Fruit fly (Drosophila melanogaster) whole organism, embryonic: ENCODE measurements around the gene vsg.

Experiments used
- Aef1 ChIP-seq: fragments of 200-800 bp; sonication (Bioruptor generic); IDR thresholded peaks from 3 replicates; pipeline ENCODE4 v1.3.6; 2022; ENCODE audit warnings: missing biosample characterization, missing genetic modification characterization
- BtbVII ChIP-seq: fragments of 200-800 bp; sonication (Bioruptor generic); optimal IDR thresholded peaks from 3 replicates; lab custom pipeline; 2017; ENCODE audit warnings: missing biosample characterization, mild to moderate bottlenecking, missing genetic modification characterization
- CG1024 ChIP-seq: fragments of 200-800 bp; sonication (Bioruptor generic); IDR thresholded peaks from 2 replicates; pipeline ENCODE4 v1.3.6; 2022; ENCODE audit warnings: missing biosample characterization, missing genetic modification characterization
- CG14710 ChIP-seq: fragments of 200-800 bp; sonication (Bioruptor generic); optimal IDR thresholded peaks from 3 replicates; lab custom pipeline; 2019; ENCODE audit warnings: missing biosample characterization, mild to moderate bottlenecking, missing genetic modification characterization, moderate library complexity
- CG15269 ChIP-seq: fragments of 200-800 bp; sonication (Bioruptor generic); optimal IDR thresholded peaks from 2 replicates; lab custom pipeline; 2018; ENCODE audit warnings: missing biosample characterization, mild to moderate bottlenecking, missing genetic modification characterization, moderate library complexity
- CG18619 ChIP-seq: fragments of 200-800 bp; sonication (Bioruptor generic); optimal IDR thresholded peaks from 3 replicates; lab custom pipeline; 2017; ENCODE audit warnings: missing biosample characterization, mild to moderate bottlenecking, missing genetic modification characterization
- CG3407 ChIP-seq: fragments of 200-800 bp; sonication (Bioruptor generic); optimal IDR thresholded peaks from 2 replicates; lab custom pipeline; 2018; ENCODE audit warnings: missing biosample characterization, mild to moderate bottlenecking, missing genetic modification characterization
- CG34376 ChIP-seq: fragments of 200-800 bp; sonication (Bioruptor generic); optimal IDR thresholded peaks from 2 replicates; lab custom pipeline; 2018; ENCODE audit warnings: missing biosample characterization, mild to moderate bottlenecking, missing genetic modification characterization
- CG3726 ChIP-seq: fragments of 200-800 bp; sonication (Bioruptor generic); IDR thresholded peaks from 3 replicates; pipeline ENCODE4, ENCODE4 v1.3.6; 2022; ENCODE audit warnings: missing biosample characterization, missing genetic modification characterization
- CG42726 ChIP-seq: fragments of 200-800 bp; sonication (Bioruptor generic); IDR thresholded peaks from 2 replicates; pipeline ENCODE4 v1.3.6; 2022; ENCODE audit warnings: missing biosample characterization, missing genetic modification characterization; ENCODE audit not compliant: partially characterized antibody
- CG5245 ChIP-seq: fragments of 200-800 bp; sonication (Bioruptor generic); optimal IDR thresholded peaks from 3 replicates; lab custom pipeline; 2016; ENCODE audit warnings: missing biosample characterization, missing genetic modification characterization
- CG6791 ChIP-seq: fragments of 200-800 bp; sonication (Bioruptor generic); IDR thresholded peaks from 3 replicates; pipeline ENCODE4 v1.3.6; 2022; ENCODE audit warnings: missing biosample characterization, missing genetic modification characterization; ENCODE audit not compliant: partially characterized antibody
- CG7556 ChIP-seq: fragments of 200-800 bp; sonication (Bioruptor generic); optimal IDR thresholded peaks from 2 replicates; lab custom pipeline; 2017; ENCODE audit warnings: missing biosample characterization, mild to moderate bottlenecking, missing genetic modification characterization
- CG7839 ChIP-seq: fragments of 200-800 bp; sonication (Bioruptor generic); optimal IDR thresholded peaks from 3 replicates; lab custom pipeline; 2018; ENCODE audit warnings: missing biosample characterization, mild to moderate bottlenecking, missing genetic modification characterization, moderate library complexity
- CG8089 ChIP-seq: fragments of 200-800 bp; sonication (Bioruptor generic); optimal IDR thresholded peaks from 3 replicates; lab custom pipeline; 2016; ENCODE audit warnings: missing biosample characterization, missing genetic modification characterization
- CG8281 ChIP-seq: fragments of 200-800 bp; sonication (Bioruptor generic); optimal IDR thresholded peaks from 2 replicates; lab custom pipeline; 2018; ENCODE audit warnings: missing biosample characterization, mild to moderate bottlenecking, missing genetic modification characterization, moderate library complexity
- Dad ChIP-seq: fragments of 200-800 bp; sonication (Bioruptor generic); optimal IDR thresholded peaks from 3 replicates; lab custom pipeline; 2016; ENCODE audit warnings: missing biosample characterization, missing genetic modification characterization
- Dip2 ChIP-seq: fragments of 200-800 bp; sonication (Bioruptor generic); IDR thresholded peaks from 2 replicates; pipeline ENCODE4 v1.3.6; 2022; ENCODE audit warnings: missing biosample characterization, missing genetic modification characterization
- Dip3 ChIP-seq: fragments of 200-800 bp; sonication (Bioruptor generic); optimal IDR thresholded peaks from 3 replicates; lab custom pipeline; 2016; ENCODE audit warnings: missing biosample characterization, missing genetic modification characterization
- ERR ChIP-seq: fragments of 200-800 bp; sonication (Bioruptor generic); optimal IDR thresholded peaks from 2 replicates; lab custom pipeline; 2016; ENCODE audit warnings: missing biosample characterization, missing genetic modification characterization
- Ets65A ChIP-seq: fragments of 200-800 bp; sonication (Bioruptor generic); peaks from one replicate; lab custom pipeline; 2016; ENCODE audit warnings: missing biosample characterization, missing genetic modification characterization
- Fer2 ChIP-seq: fragments of 200-800 bp; sonication (Bioruptor generic); optimal IDR thresholded peaks from 2 replicates; lab custom pipeline; 2018; ENCODE audit warnings: missing biosample characterization, mild to moderate bottlenecking, missing genetic modification characterization, moderate library complexity
- HLHmδ ChIP-seq: fragments of 200-800 bp; sonication (Bioruptor generic); optimal IDR thresholded peaks from 2 replicates; lab custom pipeline; 2018; ENCODE audit warnings: missing biosample characterization, mild to moderate bottlenecking, missing genetic modification characterization, moderate library complexity
- Hr39 ChIP-seq: fragments of >200 bp; optimal IDR thresholded peaks from 2 replicates; lab custom pipeline; 2017
- Hr78 ChIP-seq, 2 experiments: fragments of 200-800 bp in 1 of 2; fragments of >200 bp in 1 of 2; sonication (Bioruptor generic) in 1 of 2; optimal IDR thresholded peaks; 2 replicates each; lab custom pipeline; 2017 to 2019; ENCODE audit warnings: missing biosample characterization in 2 of 2, missing genetic modification characterization in 2 of 2, mild to moderate bottlenecking in 1 of 2, moderate library complexity in 1 of 2
- Lim3 ChIP-seq: fragments of 200-800 bp; sonication (Bioruptor generic); IDR thresholded peaks from 2 replicates; pipeline ENCODE4 v1.3.6; 2022; ENCODE audit warnings: missing biosample characterization, missing genetic modification characterization
- Neu2 ChIP-seq: fragments of 200-800 bp; sonication (Bioruptor generic); optimal IDR thresholded peaks from 3 replicates; lab custom pipeline; 2016; ENCODE audit warnings: missing biosample characterization, missing genetic modification characterization, borderline replicate concordance
- ash1 ChIP-seq: fragments of 200-800 bp; sonication (Bioruptor generic); optimal IDR thresholded peaks from 2 replicates; lab custom pipeline; 2018; ENCODE audit warnings: missing biosample characterization, mild to moderate bottlenecking, missing genetic modification characterization
- bigmax ChIP-seq: fragments of 200-800 bp; sonication (Bioruptor generic); optimal IDR thresholded peaks from 2 replicates; lab custom pipeline; 2018; ENCODE audit warnings: missing biosample characterization, mild to moderate bottlenecking, missing genetic modification characterization
- cad ChIP-seq: fragments of >200 bp; optimal IDR thresholded peaks from 2 replicates; lab custom pipeline; 2017; ENCODE audit warnings: missing biosample characterization, missing genetic modification characterization
- corto ChIP-seq: fragments of 200-800 bp; sonication (Bioruptor generic); optimal IDR thresholded peaks from 2 replicates; lab custom pipeline; 2016; ENCODE audit warnings: missing biosample characterization, mild to moderate bottlenecking, missing genetic modification characterization, moderate library complexity
- croc ChIP-seq: fragments of 200-800 bp; sonication (Bioruptor generic); conservative IDR thresholded peaks from 3 replicates; pipeline ENCODE4 v1.3.6; 2022; ENCODE audit warnings: missing biosample characterization, missing genetic modification characterization
- crp ChIP-seq, 2 experiments: fragments of 200-800 bp; sonication (Bioruptor generic); optimal IDR thresholded peaks; 2 replicates in 1 of 2; 3 replicates in 1 of 2; lab custom pipeline; 2017; ENCODE audit warnings: missing biosample characterization in 2 of 2, missing genetic modification characterization in 2 of 2, mild to moderate bottlenecking in 1 of 2, moderate library complexity in 1 of 2
- dati ChIP-seq: fragments of 200-800 bp; sonication (Bioruptor generic); IDR thresholded peaks from 2 replicates; pipeline ENCODE4 v1.3.6; 2022; ENCODE audit warnings: missing biosample characterization, missing genetic modification characterization
- fd3F ChIP-seq: fragments of 200-800 bp; sonication (Bioruptor generic); optimal IDR thresholded peaks from 2 replicates; lab custom pipeline; 2018; ENCODE audit warnings: missing biosample characterization, mild to moderate bottlenecking, missing genetic modification characterization, moderate library complexity
- fd64A ChIP-seq: fragments of 200-800 bp; sonication (Bioruptor generic); optimal IDR thresholded peaks from 3 replicates; lab custom pipeline; 2018; ENCODE audit warnings: missing biosample characterization, mild to moderate bottlenecking, missing genetic modification characterization
- fd96Cb ChIP-seq: fragments of 200-800 bp; sonication (Bioruptor generic); optimal IDR thresholded peaks from 2 replicates; lab custom pipeline; 2018; ENCODE audit warnings: missing biosample characterization, mild to moderate bottlenecking, missing genetic modification characterization, moderate library complexity
- gcm2 ChIP-seq: fragments of 200-800 bp; sonication (Bioruptor generic); optimal IDR thresholded peaks from 2 replicates; lab custom pipeline; 2016; ENCODE audit warnings: missing biosample characterization, missing genetic modification characterization
- ham ChIP-seq: fragments of 200-800 bp; sonication (Bioruptor generic); IDR thresholded peaks from 2 replicates; pipeline ENCODE4 v1.3.6; 2022; ENCODE audit warnings: missing biosample characterization, missing genetic modification characterization
- kah ChIP-seq: fragments of 200-800 bp; sonication (Bioruptor generic); optimal IDR thresholded peaks from 2 replicates; lab custom pipeline; 2018; ENCODE audit warnings: missing biosample characterization, mild to moderate bottlenecking, missing genetic modification characterization
- nau ChIP-seq: fragments of 200-800 bp; sonication (Bioruptor generic); optimal IDR thresholded peaks from 3 replicates; lab custom pipeline; 2017; ENCODE audit warnings: missing biosample characterization, mild to moderate bottlenecking, missing genetic modification characterization, missing genetic modification reagents
- peb ChIP-seq: fragments of 200-800 bp; sonication (Bioruptor generic); IDR thresholded peaks from 2 replicates; pipeline ENCODE4 v1.3.6; 2022; ENCODE audit warnings: missing biosample characterization, missing genetic modification characterization
- psq ChIP-seq: fragments of 200-800 bp; sonication (Bioruptor generic); optimal IDR thresholded peaks from 2 replicates; lab custom pipeline; 2017; ENCODE audit warnings: missing biosample characterization, missing genetic modification characterization
- shn ChIP-seq: fragments of 200-800 bp; sonication (Bioruptor generic); optimal IDR thresholded peaks from 3 replicates; lab custom pipeline; 2016; ENCODE audit warnings: missing biosample characterization, missing genetic modification characterization
- ssp ChIP-seq: fragments of 200-800 bp; sonication (Bioruptor generic); IDR thresholded peaks from 2 replicates; pipeline ENCODE4 v1.3.6; 2022; ENCODE audit warnings: missing biosample characterization, missing genetic modification characterization
- tap ChIP-seq: fragments of 200-800 bp; optimal IDR thresholded peaks from 3 replicates; lab custom pipeline; 2019; ENCODE audit warnings: missing biosample characterization, mild to moderate bottlenecking, missing genetic modification characterization, moderate library complexity
- tgo ChIP-seq: fragments of 200-800 bp; sonication (Bioruptor generic); IDR thresholded peaks from 3 replicates; pipeline ENCODE4 v1.3.6; 2022; ENCODE audit warnings: missing biosample characterization, missing genetic modification characterization
- trem ChIP-seq: fragments of 200-800 bp; optimal IDR thresholded peaks from 3 replicates; lab custom pipeline; 2019; ENCODE audit warnings: missing biosample characterization, mild to moderate bottlenecking, missing genetic modification characterization, moderate library complexity
- tx ChIP-seq: fragments of 200-800 bp; sonication (Bioruptor generic); optimal IDR thresholded peaks from 2 replicates; lab custom pipeline; 2016; ENCODE audit warnings: missing biosample characterization, missing genetic modification characterization
- vnd ChIP-seq: fragments of 200-800 bp; sonication (Bioruptor generic); IDR thresholded peaks from 3 replicates; pipeline ENCODE4 v1.3.6; 2022; ENCODE audit warnings: missing biosample characterization, missing genetic modification characterization; ENCODE audit not compliant: partially characterized antibody
- z ChIP-seq: fragments of 200-800 bp; sonication (Bioruptor generic); IDR thresholded peaks from 3 replicates; pipeline ENCODE4 v1.3.6; 2022; ENCODE audit warnings: missing biosample characterization, missing genetic modification characterization

vsg gene

DNA sequence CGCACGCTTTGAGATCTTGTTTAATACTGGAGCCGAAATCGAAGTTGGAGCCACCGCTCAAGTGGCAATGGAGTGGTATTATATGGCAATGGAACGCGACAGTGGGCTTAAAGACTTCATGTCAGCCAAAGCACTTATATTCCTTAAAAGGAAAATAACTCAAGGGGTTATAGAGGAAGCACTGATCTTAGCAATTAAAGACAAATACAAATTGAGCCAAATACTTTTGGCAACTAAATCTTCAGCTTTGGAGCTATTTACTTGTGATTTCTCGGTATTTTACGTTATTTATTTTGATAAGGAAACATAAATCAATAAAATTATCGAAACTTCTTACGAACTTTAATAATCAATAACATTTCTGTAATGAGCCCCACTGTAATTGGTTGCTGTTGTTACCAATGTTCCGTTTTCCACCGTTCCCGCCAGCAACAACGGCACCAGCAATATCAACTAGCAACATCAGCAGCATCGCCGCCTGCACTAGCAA lies 30.0 kb downstream of the vsg start (continued):
- TF ChIP-seq nau (GFP tag; lab: Kevin White, UChicago) (peak; percentile 93), Lim3 (GFP tag; lab: Robert Waterston, UW) (no peak), crp (GFP tag; optimal IDR thresholded peaks at IDR 0.05; lab: Kevin White, UChicago) (peak in 1 of 2 experiments; percentile 31), cad (GFP tag; lab: Kevin White, UChicago) (no peak), Dad (GFP tag; lab: Kevin White, UChicago) (peak; percentile 51), CG3726 (peak; percentile 90), tgo (peak; percentile 87), shn (GFP tag; lab: Kevin White, UChicago) (peak; percentile 38), ERR (no peak), CG7839 (tag; lab: Kevin White, UChicago) (peak; percentile 83), CG5245 (peak; percentile 89), CG14710 (tag; lab: Kevin White, UChicago) (peak; percentile 94), Aef1 (GFP tag; lab: Robert Waterston, UW) (peak; percentile 81), fd96Cb (tag; lab: Kevin White, UChicago) (peak; percentile 95), CG8089 (GFP tag; lab: Kevin White, UChicago) (peak; percentile 34), CG7556 (GFP tag; lab: Kevin White, UChicago) (peak; percentile 92), ssp (GFP tag; lab: Robert Waterston, UW) (peak; percentile 58), BtbVII (GFP tag; lab: Kevin White, UChicago) (peak; percentile 93), HLHmδ (GFP tag; lab: Kevin White, UChicago) (no peak), ash1 (GFP tag; lab: Kevin White, UChicago) (no peak), corto (GFP tag; lab: Kevin White, UChicago) (peak; percentile 89), Hr39 (lab: Kevin White, UChicago) (no peak), kah (GFP tag; lab: Kevin White, UChicago) (peak; percentile 88), Hr78 (GFP tag; optimal IDR thresholded peaks at IDR 0.05; lab: Kevin White, UChicago) (peak in 1 of 2 experiments; percentile 79), Ets65A (peak; percentile 62), peb (peak; percentile 83), CG3407 (peak; percentile 74), CG34376 (GFP tag; lab: Kevin White, UChicago) (peak; percentile 61), CG8281 (tag; lab: Kevin White, UChicago) (peak; percentile 54), ham (GFP tag; lab: Robert Waterston, UW) (no peak), dati (GFP tag; lab: Robert Waterston, UW) (no peak), fd3F (GFP tag; lab: Kevin White, UChicago) (peak; percentile 72), tx (GFP tag; lab: Kevin White, UChicago) (peak; percentile 52), CG18619 (peak; percentile 70), Dip3 (GFP tag; lab: Kevin White, UChicago) (peak; percentile 37), trem (tag; lab: Kevin White, UChicago) (peak; percentile 70), psq (GFP tag; lab: Kevin White, UChicago) (no peak), bigmax (GFP tag; lab: Kevin White, UChicago) (no peak), Fer2 (tag; lab: Kevin White, UChicago) (peak; percentile 25), Neu2 (GFP tag; lab: Kevin White, UChicago) (no peak), tap (tag; lab: Kevin White, UChicago) (peak; percentile 91), z (GFP tag; lab: Robert Waterston, UW) (peak; percentile 89), CG1024 (GFP tag; lab: Robert Waterston, UW) (peak; percentile 44; the same call in 1 of the 2 replicates), vnd (GFP tag; lab: Robert Waterston, UW) (no peak), CG15269 (tag; lab: Kevin White, UChicago) (peak; percentile 79), croc (GFP tag; lab: Robert Waterston, UW) (peak; percentile 92), CG6791 (GFP tag; lab: Robert Waterston, UW) (no peak), fd64A (GFP tag; lab: Kevin White, UChicago) (peak; percentile 79), CG42726 (no peak), Dip2 (GFP tag; lab: Robert Waterston, UW) (peak; percentile 45; the same call in 1 of the 2 replicates), gcm2 (peak; percentile 35)
